Worm (Caenorhabditis elegans): ENCODE measurements around the gene iffb-1.

iffb-1 gene

ce11 chrIII:2281975-2282957 lies 32.0 kb upstream of the iffb-1 start, which contains the start of gene Y54F10BM.3:
Y54F10BM.3 (plus strand) TSS chrIII:2282025.
- TF ChIP-seq snpc-4 (tag; optimal IDR thresholded peaks at IDR 0.05) (no peak), nhr-77 (tag; optimal IDR thresholded peaks at IDR 0.05) (no peak), ceh-82 (tag; optimal IDR thresholded peaks at IDR 0.05) (no peak), R02D3.7 (tag; optimal IDR thresholded peaks at IDR 0.05) (no peak), nhr-237 (tag; optimal IDR thresholded peaks at IDR 0.05) (no peak), Y55F3AM.14 (GFP tag; optimal IDR thresholded peaks at IDR 0.05) (no peak), egl-27 (tag; optimal IDR thresholded peaks at IDR 0.05) (no peak), C34F6.9 (tag; optimal IDR thresholded peaks at IDR 0.05) (no peak), nhr-12 (tag; optimal IDR thresholded peaks at IDR 0.05) (no peak), unc-62 (GFP tag; optimal IDR thresholded peaks at IDR 0.05) (no peak), unc-55 (GFP tag; optimal IDR thresholded peaks at IDR 0.05) (no peak), blmp-1 (tag; optimal IDR thresholded peaks at IDR 0.05; ENCODE audit: insufficient read depth) (no peak), nhr-11 (tag; optimal IDR thresholded peaks at IDR 0.05) (no peak), zag-1 (tag; optimal IDR thresholded peaks at IDR 0.05) (no peak), lsy-2 (tag; optimal IDR thresholded peaks at IDR 0.05) (no peak), elt-3 (tag; optimal IDR thresholded peaks at IDR 0.05) (no peak), lin-13 (GFP tag; optimal IDR thresholded peaks at IDR 0.05) (no peak), sem-4 (tag; optimal IDR thresholded peaks at IDR 0.05) (no peak), skn-1 (tag; optimal IDR thresholded peaks at IDR 0.05) (no peak)

ce11 chrIII:2283341-2283847 lies 30.8 kb upstream of the iffb-1 start:
- TF ChIP-seq gmeb-1 (tag; optimal IDR thresholded peaks at IDR 0.05) (no peak), F13H6.1 (tag; optimal IDR thresholded peaks at IDR 0.05) (no peak), aly-2 (tag; optimal IDR thresholded peaks at IDR 0.05) (no peak), ZK546.5 (tag; optimal IDR thresholded peaks at IDR 0.05) (no peak), unc-55 (GFP tag; optimal IDR thresholded peaks at IDR 0.05) (no peak), nhr-10 (tag; optimal IDR thresholded peaks at IDR 0.05) (no peak), mab-5 (tag; optimal IDR thresholded peaks at IDR 0.05) (no peak), ztf-4 (tag; optimal IDR thresholded peaks at IDR 0.05) (no peak)

DNA sequence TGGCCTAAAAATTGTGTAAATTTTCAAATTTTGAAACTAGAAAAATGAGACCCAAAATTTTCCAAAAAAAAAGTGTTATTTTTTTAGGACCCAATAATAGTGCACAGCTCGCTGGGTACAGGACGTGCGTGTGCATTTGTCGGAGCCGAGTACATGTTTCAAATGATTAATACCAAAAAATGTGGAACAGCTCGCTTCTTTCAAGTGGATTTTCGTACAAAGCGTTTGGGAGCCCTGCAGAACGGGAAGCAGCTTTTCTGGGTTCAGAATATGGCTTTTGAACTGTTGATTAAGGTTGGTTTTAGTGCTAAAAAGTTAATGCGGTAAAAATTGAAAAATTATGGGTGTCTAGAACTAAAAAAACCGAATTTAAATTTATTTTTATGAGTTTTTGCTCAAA lies 26.0 kb upstream of the iffb-1 start:
- no peak for TF ChIP-seq aly-2 (tag; optimal IDR thresholded peaks at IDR 0.05)
- no peak for TF ChIP-seq snpc-4 (tag; optimal IDR thresholded peaks at IDR 0.05)
- TF ChIP-seq mbf-1 (tag; optimal IDR thresholded peaks at IDR 0.05) = no peak
- TF ChIP-seq ztf-1 (GFP tag; conservative IDR thresholded peaks at IDR 0.05) = no peak
- no peak for TF ChIP-seq lin-11 (tag; optimal IDR thresholded peaks at IDR 0.05)
- TF ChIP-seq nhr-237 (tag; optimal IDR thresholded peaks at IDR 0.05) = no peak
- no peak for TF ChIP-seq nhr-21 (tag; optimal IDR thresholded peaks at IDR 0.05)
- TF ChIP-seq mdl-1 (tag; optimal IDR thresholded peaks at IDR 0.05) = no peak

- TF ChIP-seq nhr-77 (tag; optimal IDR thresholded peaks at IDR 0.05) = no peak
- TF ChIP-seq fos-1 (tag; optimal IDR thresholded peaks at IDR 0.05) = peak; percentile 13
- no peak for TF ChIP-seq lin-39 (tag; optimal IDR thresholded peaks at IDR 0.05)
- TF ChIP-seq crh-2 (tag; optimal IDR thresholded peaks at IDR 0.05) = peak; percentile 7
- no peak for TF ChIP-seq skn-1 (tag; optimal IDR thresholded peaks at IDR 0.05)
Measured at ce11 chrIII:2291139-2291538, 23.1 kb upstream of the iffb-1 start, which contains the start of gene fbxa-219. fbxa-219 (plus strand) TSS chrIII:2291415.

DNA sequence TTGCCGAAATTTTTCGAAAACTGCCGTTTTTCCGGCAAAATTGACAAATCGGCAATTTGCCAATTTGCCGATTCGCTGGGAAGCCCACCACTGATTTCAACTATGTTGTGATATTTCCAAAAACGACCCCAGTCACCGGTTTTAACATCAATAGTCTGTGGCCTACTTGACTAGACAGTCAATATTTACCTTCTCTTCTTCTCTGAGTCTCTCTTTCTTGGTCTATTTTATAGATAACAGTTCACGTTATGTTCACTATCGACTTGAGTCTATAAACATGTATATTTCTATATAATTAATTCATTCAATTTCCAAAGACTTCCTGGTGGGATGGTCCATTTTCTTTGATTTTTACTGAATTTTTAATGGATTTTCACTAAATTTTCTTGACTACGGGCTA lies 19.5 kb upstream of the iffb-1 start:
- no peak for TF ChIP-seq ceh-82 (tag; optimal IDR thresholded peaks at IDR 0.05)
- TF ChIP-seq sma-9 (GFP tag; optimal IDR thresholded peaks at IDR 0.05) = peak; percentile 12
- TF ChIP-seq sma-9 (tag; optimal IDR thresholded peaks at IDR 0.05) = no peak
- TF ChIP-seq fos-1 (tag; optimal IDR thresholded peaks at IDR 0.05) = peak; percentile 16

All from whole organism, L2 larva.